In genomic region chrX:9350309-9350708, dm6 we compare ENCODE assay signal across 1 fruit fly cellular context.
A peak's percentile ranks its signal among the peaks of the same experiment; 100 is the strongest.
TF ChIP-seq lines count a peak whose summit lies in the region.

No protein-coding gene starts in this region.

TF ChIP-seq in whole organism, embryonic, 481 proteins besides CTCF, POLR2A, EP300 and RAD21 (continued from another document):
- TF ChIP-seq CG9437 (GFP tag; optimal IDR thresholded peaks at IDR 0.05; lab: Kevin White, UChicago): peak; percentile 17
- no peak for TF ChIP-seq Taf1 (GFP tag; IDR thresholded peaks at IDR 0.05; lab: Robert Waterston, UW)
- no peak for TF ChIP-seq CG2889 (GFP tag; IDR thresholded peaks at IDR 0.05; lab: Robert Waterston, UW)
- no peak for TF ChIP-seq CG10543 (GFP tag; optimal IDR thresholded peaks at IDR 0.05; lab: Kevin White, UChicago)
- TF ChIP-seq MESR4 (GFP tag; optimal IDR thresholded peaks at IDR 0.05; lab: Kevin White, UChicago): no peak
- peak; percentile 57 for TF ChIP-seq slbo (GFP tag; IDR thresholded peaks at IDR 0.05; lab: Robert Waterston, UW)
- peak; percentile 18 for TF ChIP-seq ind (GFP tag; optimal IDR thresholded peaks at IDR 0.05; lab: Kevin White, UChicago)
- TF ChIP-seq Mad (GFP tag; optimal IDR thresholded peaks at IDR 0.05; lab: Kevin White, UChicago): no peak
- no peak for TF ChIP-seq CG8089 (GFP tag; optimal IDR thresholded peaks at IDR 0.05; lab: Kevin White, UChicago)
- TF ChIP-seq Elba2 (GFP tag; optimal IDR thresholded peaks at IDR 0.05; lab: Kevin White, UChicago): no peak
- no peak for TF ChIP-seq ara (GFP tag; IDR thresholded peaks at IDR 0.05; lab: Robert Waterston, UW)
- no peak for TF ChIP-seq Awh (GFP tag; IDR thresholded peaks at IDR 0.05; lab: Robert Waterston, UW)
- TF ChIP-seq bsh (GFP tag; optimal IDR thresholded peaks at IDR 0.05; lab: Kevin White, UChicago): peak in 1 of 2 experiments; percentile 65
- TF ChIP-seq pnt (GFP tag; optimal IDR thresholded peaks at IDR 0.05; lab: Kevin White, UChicago): no peak
- no peak for TF ChIP-seq schlank (tag; optimal IDR thresholded peaks at IDR 0.05; lab: Kevin White, UChicago)
- TF ChIP-seq jumu (GFP tag; optimal IDR thresholded peaks at IDR 0.05; lab: Kevin White, UChicago): no peak
- TF ChIP-seq CG16863 (GFP tag; optimal IDR thresholded peaks at IDR 0.05; lab: Kevin White, UChicago): no peak
- no peak for TF ChIP-seq CG7928 (GFP tag; optimal IDR thresholded peaks at IDR 0.05; lab: Kevin White, UChicago)
- TF ChIP-seq CG6254 (GFP tag; optimal IDR thresholded peaks at IDR 0.05; lab: Kevin White, UChicago): peak; percentile 30
- TF ChIP-seq shn (GFP tag; optimal IDR thresholded peaks at IDR 0.05; lab: Kevin White, UChicago): no peak
- no peak for TF ChIP-seq CG1602 (GFP tag; optimal IDR thresholded peaks at IDR 0.05; lab: Kevin White, UChicago)
- no peak for TF ChIP-seq CG10209 (GFP tag; optimal IDR thresholded peaks at IDR 0.05; lab: Kevin White, UChicago)
- no peak for TF ChIP-seq Antp (GFP tag; optimal IDR thresholded peaks at IDR 0.05; lab: Kevin White, UChicago)
- no peak for TF ChIP-seq H15 (GFP tag; IDR thresholded peaks at IDR 0.05; lab: Robert Waterston, UW)
- TF ChIP-seq CG42726 (GFP tag; IDR thresholded peaks at IDR 0.05; lab: Robert Waterston, UW; ENCODE audit: partially characterized antibody): no peak
- TF ChIP-seq chn (GFP tag; optimal IDR thresholded peaks at IDR 0.05; lab: Kevin White, UChicago): no peak
- peak; percentile 17 for TF ChIP-seq Xbp1 (GFP tag; optimal IDR thresholded peaks at IDR 0.05; lab: Kevin White, UChicago)
- TF ChIP-seq Hmx (GFP tag; optimal IDR thresholded peaks at IDR 0.05; lab: Kevin White, UChicago): no peak
- peak; percentile 58 for TF ChIP-seq CG12391 (tag; optimal IDR thresholded peaks at IDR 0.05; lab: Kevin White, UChicago)
- TF ChIP-seq Neu2 (GFP tag; optimal IDR thresholded peaks at IDR 0.05; lab: Kevin White, UChicago; ENCODE audit: borderline replicate concordance): no peak
- peak; percentile 71 for TF ChIP-seq CG15269 (tag; optimal IDR thresholded peaks at IDR 0.05; lab: Kevin White, UChicago)
- peak; percentile 29 for TF ChIP-seq fd96Cb (tag; optimal IDR thresholded peaks at IDR 0.05; lab: Kevin White, UChicago)
- no peak for TF ChIP-seq CG11398 (GFP tag; optimal IDR thresholded peaks at IDR 0.05; lab: Kevin White, UChicago)
- TF ChIP-seq Nf-YC (tag; optimal IDR thresholded peaks at IDR 0.05; lab: Kevin White, UChicago): peak; percentile 7
- TF ChIP-seq CG1233 (GFP tag; optimal IDR thresholded peaks at IDR 0.05; lab: Kevin White, UChicago): peak; percentile 2
- no peak for TF ChIP-seq CG31365 (tag; optimal IDR thresholded peaks at IDR 0.05; lab: Kevin White, UChicago)
- no peak for TF ChIP-seq CG18011 (GFP tag; optimal IDR thresholded peaks at IDR 0.05; lab: Kevin White, UChicago)
- peak; percentile 6 for TF ChIP-seq Hmr (GFP tag; optimal IDR thresholded peaks at IDR 0.05; lab: Kevin White, UChicago)
- no peak for TF ChIP-seq ATbp (GFP tag; optimal IDR thresholded peaks at IDR 0.05; lab: Kevin White, UChicago)
- no peak for TF ChIP-seq vnd (GFP tag; IDR thresholded peaks at IDR 0.05; lab: Robert Waterston, UW; ENCODE audit: partially characterized antibody)
- no peak for TF ChIP-seq ac (GFP tag; optimal IDR thresholded peaks at IDR 0.05; lab: Kevin White, UChicago)
- no peak for TF ChIP-seq CG8765 (GFP tag; IDR thresholded peaks at IDR 0.05; lab: Robert Waterston, UW)
- no peak for TF ChIP-seq Camta (GFP tag; optimal IDR thresholded peaks at IDR 0.05; lab: Kevin White, UChicago)
- TF ChIP-seq Pdp1 (GFP tag; optimal IDR thresholded peaks at IDR 0.05; lab: Kevin White, UChicago): no peak
TF ChIP-seq in whole organism, embryonic: peak in this region for 109.
